Worm (Caenorhabditis elegans): ENCODE measurements around the gene cln-3.1.

DNA sequence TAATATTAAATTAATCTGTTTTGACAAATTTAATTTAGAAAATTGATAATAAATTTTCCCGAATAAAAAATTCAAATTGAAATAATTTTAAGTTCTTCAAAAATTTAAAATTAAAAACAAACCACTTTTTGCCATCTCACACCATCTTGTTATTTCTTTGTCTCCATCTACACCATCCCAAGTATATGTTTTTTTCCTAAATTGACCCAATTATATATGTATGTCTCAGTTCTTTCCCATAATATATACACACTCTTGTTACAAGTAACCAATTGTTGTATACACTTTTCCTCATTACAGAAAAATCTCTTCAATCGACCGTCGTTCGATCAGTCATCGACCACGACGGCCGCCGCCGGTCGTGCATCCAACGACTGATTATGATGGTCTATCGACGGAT lies 16.8 kb upstream of the cln-3.1 start, which contains the start of gene gly-20:
- TF ChIP-seq zfh-2 (GFP tag; conservative IDR thresholded peaks at IDR 0.05) (no peak), ccch-3 (GFP tag; optimal IDR thresholded peaks at IDR 0.05) (no peak)

All from whole organism, young adult.